Worm (Caenorhabditis elegans): ENCODE data around the gene fbxa-106.

- TF ChIP-seq ceh-82 (tag; optimal IDR thresholded peaks at IDR 0.05) (no peak), elt-3 (tag; optimal IDR thresholded peaks at IDR 0.05) (no peak), mdl-1 (tag; optimal IDR thresholded peaks at IDR 0.05) (no peak), nhr-28 (tag; optimal IDR thresholded peaks at IDR 0.05) (no peak), aly-2 (tag; optimal IDR thresholded peaks at IDR 0.05) (no peak), ama-1 (optimal IDR thresholded peaks at IDR 0.05) (no peak), sea-2 (GFP tag; optimal IDR thresholded peaks at IDR 0.05) (no peak), pha-4 (tag; optimal IDR thresholded peaks at IDR 0.05) (peak; percentile 60), pqm-1 (tag; optimal IDR thresholded peaks at IDR 0.05) (no peak), skn-1 (tag; optimal IDR thresholded peaks at IDR 0.05) (no peak), zag-1 (tag; optimal IDR thresholded peaks at IDR 0.05) (no peak)
Observed at ce11 chrV:18086783-18087182, 1.8 kb upstream of the fbxa-106 start, which contains the start of gene slr-2.
